Fruit fly (Drosophila melanogaster): ENCODE measurements around the gene CG10561.
A peak's percentile ranks its signal among the peaks of the same experiment; 100 is the strongest.

Gene CG10561

dm6 chr2L:19159552-19160406, 45.6 kb downstream of the CG10561 start:
- TF ChIP-seq tj (GFP tag; optimal IDR thresholded peaks at IDR 0.05), result peak; percentile 51
- TF ChIP-seq CG1620 (GFP tag; optimal IDR thresholded peaks at IDR 0.05), result no peak
- peak; percentile 75 for TF ChIP-seq kay (GFP tag; ENCODE audit: borderline replicate concordance)
- no peak for TF ChIP-seq CG33017 (tag; optimal IDR thresholded peaks at IDR 0.05)
- TF ChIP-seq CG7045 (GFP tag; optimal IDR thresholded peaks at IDR 0.05), result no peak
- TF ChIP-seq CG7101 (tag; optimal IDR thresholded peaks at IDR 0.05), result no peak

- no peak for TF ChIP-seq bab1 (GFP tag; optimal IDR thresholded peaks at IDR 0.05)
- peak; percentile 24 for TF ChIP-seq CG7045 (GFP tag; optimal IDR thresholded peaks at IDR 0.05)
These were observed 47.3 kb downstream of the CG10561 start for dm6 chr2L:19161307-19161999.

- no peak for TF ChIP-seq CG1620 (GFP tag; optimal IDR thresholded peaks at IDR 0.05)
- TF ChIP-seq CG33017 (tag; optimal IDR thresholded peaks at IDR 0.05), result no peak
- TF ChIP-seq CG12768 (GFP tag; optimal IDR thresholded peaks at IDR 0.05), result no peak
- TF ChIP-seq bab1 (GFP tag; optimal IDR thresholded peaks at IDR 0.05), result no peak
- TF ChIP-seq CG14711 (tag; optimal IDR thresholded peaks at IDR 0.05), result no peak
- TF ChIP-seq Crg-1 (GFP tag; optimal IDR thresholded peaks at IDR 0.05), result no peak
- TF ChIP-seq CG7045 (GFP tag; optimal IDR thresholded peaks at IDR 0.05), result no peak
- no peak for TF ChIP-seq pad (GFP tag; optimal IDR thresholded peaks at IDR 0.05)
- no peak for TF ChIP-seq CG7101 (tag; optimal IDR thresholded peaks at IDR 0.05)
- no peak for TF ChIP-seq tj (GFP tag; optimal IDR thresholded peaks at IDR 0.05)
- TF ChIP-seq cic (GFP tag; optimal IDR thresholded peaks at IDR 0.05), result no peak
- no peak for TF ChIP-seq cnc (optimal IDR thresholded peaks at IDR 0.05)
- TF ChIP-seq toe (GFP tag; optimal IDR thresholded peaks at IDR 0.05), result no peak
- no peak for TF ChIP-seq Hr96 (GFP tag; optimal IDR thresholded peaks at IDR 0.05)
- no peak for TF ChIP-seq Clk (GFP tag; optimal IDR thresholded peaks at IDR 0.05)
- TF ChIP-seq CG11617 (GFP tag; optimal IDR thresholded peaks at IDR 0.05), result no peak
These were observed 48.3 kb downstream of the CG10561 start for dm6 chr2L:19162330-19163100.

DNA sequence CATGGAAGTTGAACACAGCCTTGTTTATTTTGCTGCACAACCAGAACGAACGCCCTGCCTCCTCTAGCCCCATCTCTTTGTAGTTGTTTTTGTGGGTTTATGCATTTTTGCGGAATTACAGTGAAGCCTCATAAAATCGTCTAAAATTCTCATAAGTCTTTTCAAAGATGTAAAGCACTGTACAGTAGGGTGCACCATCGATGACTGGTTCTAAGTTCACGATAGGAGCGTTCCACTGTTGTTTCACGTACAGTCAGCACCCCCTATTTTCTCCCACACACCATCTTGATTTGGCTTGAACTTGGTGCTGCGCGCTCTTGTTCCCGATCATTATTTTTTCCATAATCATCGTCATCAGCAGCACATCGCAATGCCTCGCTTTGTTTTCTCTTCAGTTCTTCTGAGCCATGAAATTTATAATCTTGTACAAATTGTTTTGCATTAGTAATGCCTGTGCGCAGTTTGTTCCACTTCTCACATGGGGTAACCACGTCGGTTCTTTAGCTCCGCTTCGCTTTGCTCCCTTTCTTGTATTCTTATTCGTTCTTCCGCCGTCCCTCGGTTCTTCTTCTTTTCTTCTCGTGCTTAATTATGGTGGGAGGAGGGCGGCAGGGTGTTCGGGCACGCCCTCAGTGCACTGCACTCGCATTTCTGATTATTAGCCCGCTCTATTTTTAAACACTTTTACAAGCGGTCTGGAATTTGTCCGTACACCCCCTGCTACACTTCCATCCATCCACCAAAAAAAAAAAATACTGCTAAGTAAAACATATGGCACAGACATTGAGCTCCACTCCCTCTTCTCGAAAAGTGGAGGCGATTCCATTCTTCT, 49.2 kb downstream of the CG10561 start:
- no peak for TF ChIP-seq CG12768 (GFP tag; optimal IDR thresholded peaks at IDR 0.05)
- TF ChIP-seq bab1 (GFP tag; optimal IDR thresholded peaks at IDR 0.05), result no peak
- no peak for TF ChIP-seq ovo (GFP tag; optimal IDR thresholded peaks at IDR 0.05)
- no peak for TF ChIP-seq cnc (optimal IDR thresholded peaks at IDR 0.05)
- TF ChIP-seq CG11617 (GFP tag; optimal IDR thresholded peaks at IDR 0.05), result no peak
- no peak for TF ChIP-seq Hr96 (GFP tag; optimal IDR thresholded peaks at IDR 0.05)
- no peak for TF ChIP-seq pad (GFP tag; optimal IDR thresholded peaks at IDR 0.05)
- TF ChIP-seq CG14711 (tag; optimal IDR thresholded peaks at IDR 0.05), result no peak
- no peak for TF ChIP-seq CG33017 (tag; optimal IDR thresholded peaks at IDR 0.05)
- no peak for TF ChIP-seq CG1620 (GFP tag; optimal IDR thresholded peaks at IDR 0.05)
- no peak for TF ChIP-seq CG7045 (GFP tag; optimal IDR thresholded peaks at IDR 0.05)
- no peak for TF ChIP-seq Mnt (GFP tag; optimal IDR thresholded peaks at IDR 0.05)
- TF ChIP-seq tj (GFP tag; optimal IDR thresholded peaks at IDR 0.05), result no peak
- TF ChIP-seq CG7101 (tag; optimal IDR thresholded peaks at IDR 0.05), result no peak
- no peak for TF ChIP-seq CG5204 (GFP tag; optimal IDR thresholded peaks at IDR 0.05)
- TF ChIP-seq cic (GFP tag; optimal IDR thresholded peaks at IDR 0.05), result no peak
- no peak for TF ChIP-seq kay (GFP tag; ENCODE audit: borderline replicate concordance)

dm6 chr2L:19163975-19164371, 49.8 kb downstream of the CG10561 start:
- TF ChIP-seq CG12768 (GFP tag; optimal IDR thresholded peaks at IDR 0.05) (no peak), CG7045 (GFP tag; optimal IDR thresholded peaks at IDR 0.05) (no peak), Clk (GFP tag; optimal IDR thresholded peaks at IDR 0.05) (no peak), CG14711 (tag; optimal IDR thresholded peaks at IDR 0.05) (no peak), Hr96 (GFP tag; optimal IDR thresholded peaks at IDR 0.05) (no peak), tj (GFP tag; optimal IDR thresholded peaks at IDR 0.05) (no peak), CG5204 (GFP tag; optimal IDR thresholded peaks at IDR 0.05) (no peak), CG11617 (GFP tag; optimal IDR thresholded peaks at IDR 0.05) (no peak), CG7101 (tag; optimal IDR thresholded peaks at IDR 0.05) (no peak)
